Fruit fly (Drosophila melanogaster) whole organism, embryonic: ENCODE measurements around the gene TfIIA-S.
A peak's percentile ranks its signal among the peaks of the same experiment; 100 is the strongest.

Experiments
- Bdp1 ChIP-seq: fragments of 200-800 bp; sonication (Bioruptor generic); optimal IDR thresholded peaks from 3 replicates; lab custom pipeline; 2016; ENCODE audit warnings: missing biosample characterization, missing genetic modification characterization
- Blimp-1 ChIP-seq: fragments of 200-800 bp; sonication (Bioruptor generic); optimal IDR thresholded peaks from 3 replicates; lab custom pipeline; 2018; ENCODE audit warnings: missing biosample characterization, missing genetic modification characterization, mild to moderate bottlenecking, moderate library complexity, missing genetic modification reagents
- BtbVII ChIP-seq: fragments of 200-800 bp; sonication (Bioruptor generic); optimal IDR thresholded peaks from 3 replicates; lab custom pipeline; 2017; ENCODE audit warnings: missing biosample characterization, mild to moderate bottlenecking, missing genetic modification characterization
- CG11456 ChIP-seq: fragments of 200-800 bp; sonication (Bioruptor generic); IDR thresholded peaks from 3 replicates; pipeline ENCODE4 v1.3.6; 2022; ENCODE audit warnings: missing biosample characterization, missing genetic modification characterization
- CG14014 ChIP-seq: fragments of 200-800 bp; sonication (Bioruptor generic); IDR thresholded peaks from 2 replicates; pipeline ENCODE4 v1.3.6; 2022; ENCODE audit warnings: missing biosample characterization, missing genetic modification characterization
- CG14441 ChIP-seq: fragments of 200-800 bp; sonication (Bioruptor generic); IDR thresholded peaks from 2 replicates; pipeline ENCODE4 v1.3.6; 2022; ENCODE audit warnings: missing biosample characterization, missing genetic modification characterization
- CG15696 ChIP-seq: fragments of 200-800 bp; sonication (Bioruptor generic); optimal IDR thresholded peaks from 2 replicates; lab custom pipeline; 2019; ENCODE audit warnings: missing biosample characterization, mild to moderate bottlenecking, missing genetic modification characterization, moderate library complexity
- CG16813 ChIP-seq: fragments of 200-800 bp; sonication (Bioruptor generic); IDR thresholded peaks from 3 replicates; pipeline ENCODE4 v1.3.6; 2022; ENCODE audit warnings: missing biosample characterization, missing genetic modification characterization; ENCODE audit not compliant: partially characterized antibody
- CG17912 ChIP-seq: fragments of 200-800 bp; sonication (Bioruptor generic); optimal IDR thresholded peaks from 2 replicates; lab custom pipeline; 2018; ENCODE audit warnings: missing biosample characterization, mild to moderate bottlenecking, missing genetic modification characterization
- CG1792 ChIP-seq: fragments of 200-800 bp; sonication (Bioruptor generic); optimal IDR thresholded peaks from 2 replicates; lab custom pipeline; 2016; ENCODE audit warnings: missing biosample characterization, missing genetic modification characterization
- CG2116 ChIP-seq: fragments of 200-800 bp; sonication (Bioruptor generic); optimal IDR thresholded peaks from 3 replicates; lab custom pipeline; 2018; ENCODE audit warnings: missing biosample characterization, mild to moderate bottlenecking, missing genetic modification characterization
- CG2199 ChIP-seq: fragments of 200-800 bp; sonication (Bioruptor generic); IDR thresholded peaks from 3 replicates; pipeline ENCODE4 v1.3.6; 2022; ENCODE audit warnings: missing biosample characterization, missing genetic modification characterization
- CG2678 ChIP-seq: fragments of 200-800 bp; sonication (Bioruptor generic); optimal IDR thresholded peaks from 3 replicates; lab custom pipeline; 2019; ENCODE audit warnings: missing biosample characterization, mild to moderate bottlenecking, missing genetic modification characterization, moderate library complexity
- CG2712 ChIP-seq: fragments of 200-800 bp; optimal IDR thresholded peaks from 3 replicates; lab custom pipeline; 2019; ENCODE audit warnings: missing biosample characterization, mild to moderate bottlenecking, missing genetic modification characterization, moderate library complexity
- CG34224 ChIP-seq: fragments of 200-800 bp; sonication (Bioruptor generic); IDR thresholded peaks from 3 replicates; pipeline ENCODE4 v1.3.6; 2022; ENCODE audit warnings: missing biosample characterization, missing genetic modification characterization; ENCODE audit not compliant: partially characterized antibody
- CG4404 ChIP-seq: fragments of 200-800 bp; sonication (Bioruptor generic); IDR thresholded peaks from 2 replicates; pipeline ENCODE4 v1.3.6; 2022; ENCODE audit warnings: missing biosample characterization, missing genetic modification characterization
- CG7271 ChIP-seq: fragments of 200-800 bp; sonication (Bioruptor generic); optimal IDR thresholded peaks from 2 replicates; lab custom pipeline; 2018; ENCODE audit warnings: missing biosample characterization, mild to moderate bottlenecking, missing genetic modification characterization, moderate library complexity
- CG8478 ChIP-seq: fragments of >200 bp; optimal IDR thresholded peaks from 2 replicates; lab custom pipeline; 2018
- CG9797 ChIP-seq: fragments of 200-800 bp; sonication (Bioruptor generic); optimal IDR thresholded peaks from 3 replicates; lab custom pipeline; 2018; ENCODE audit warnings: missing biosample characterization, mild to moderate bottlenecking, missing genetic modification characterization
- Chrac-16 ChIP-seq: fragments of 200-800 bp; sonication (Bioruptor generic); optimal IDR thresholded peaks from 3 replicates; lab custom pipeline; 2016; ENCODE audit warnings: missing biosample characterization, missing genetic modification characterization
- Eip74EF ChIP-seq, 2 experiments: fragments of 200-800 bp in 1 of 2; fragments of >200 bp in 1 of 2; sonication (Bioruptor generic) in 1 of 2; optimal IDR thresholded peaks; 2 replicates each; lab custom pipeline; 2017 to 2019; ENCODE audit warnings: missing biosample characterization in 2 of 2, missing genetic modification characterization in 2 of 2, mild to moderate bottlenecking in 1 of 2, moderate library complexity in 1 of 2
- Gsc ChIP-seq: fragments of 200-800 bp; sonication (Bioruptor generic); IDR thresholded peaks from 2 replicates; pipeline ENCODE4 v1.3.6; 2022; ENCODE audit warnings: missing biosample characterization, missing genetic modification characterization
- Jarid2 ChIP-seq: fragments of 200-800 bp; sonication (Bioruptor generic); optimal IDR thresholded peaks from 3 replicates; lab custom pipeline; 2017; ENCODE audit warnings: mild to moderate bottlenecking, missing biosample characterization, missing genetic modification reagents, missing genetic modification characterization
- Myb ChIP-seq: fragments of 200-800 bp; sonication (Bioruptor generic); optimal IDR thresholded peaks from 2 replicates; lab custom pipeline; 2016; ENCODE audit warnings: missing biosample characterization, missing genetic modification characterization
- PHDP ChIP-seq: fragments of 200-800 bp; sonication (Bioruptor generic); optimal IDR thresholded peaks from 3 replicates; lab custom pipeline; 2018; ENCODE audit warnings: missing biosample characterization, mild to moderate bottlenecking, missing genetic modification characterization, moderate library complexity
- Rfx ChIP-seq: fragments of 200-800 bp; sonication (Bioruptor generic); IDR thresholded peaks from 2 replicates; pipeline ENCODE4 v1.3.6; 2022; ENCODE audit warnings: missing biosample characterization, missing genetic modification characterization
- Side ChIP-seq: fragments of 200-800 bp; sonication (Bioruptor generic); optimal IDR thresholded peaks from 2 replicates; lab custom pipeline; 2016; ENCODE audit warnings: missing biosample characterization, missing genetic modification characterization
- Sin3A ChIP-seq: fragments of >200 bp; optimal IDR thresholded peaks from 2 replicates; lab custom pipeline; 2018
- Sox102F ChIP-seq: fragments of 200-800 bp; sonication (Bioruptor generic); optimal IDR thresholded peaks from 2 replicates; lab custom pipeline; 2018; ENCODE audit warnings: missing biosample characterization, mild to moderate bottlenecking, missing genetic modification characterization, moderate library complexity
- Taf1 ChIP-seq: fragments of 200-800 bp; sonication (Bioruptor generic); IDR thresholded peaks from 2 replicates; pipeline ENCODE4 v1.3.6; 2022; ENCODE audit warnings: missing biosample characterization, missing genetic modification characterization
- Xrp1 ChIP-seq: fragments of 200-800 bp; sonication (Bioruptor generic); IDR thresholded peaks from 2 replicates; pipeline ENCODE4 v1.3.6; 2022; ENCODE audit warnings: missing biosample characterization, missing genetic modification characterization
- ato ChIP-seq: fragments of 200-800 bp; sonication (Bioruptor generic); IDR thresholded peaks from 2 replicates; pipeline ENCODE4 v1.3.6; 2022; ENCODE audit warnings: missing biosample characterization, missing genetic modification characterization; ENCODE audit not compliant: partially characterized antibody
- dysf ChIP-seq: fragments of 200-800 bp; sonication (Bioruptor generic); IDR thresholded peaks from 3 replicates; pipeline ENCODE4 v1.3.6; 2022; ENCODE audit warnings: missing biosample characterization, missing genetic modification characterization
- ems ChIP-seq: fragments of 200-800 bp; sonication (Bioruptor generic); optimal IDR thresholded peaks from 3 replicates; lab custom pipeline; 2016; ENCODE audit warnings: missing biosample characterization, missing genetic modification characterization
- esg ChIP-seq: fragments of 200-800 bp; sonication (Bioruptor generic); conservative IDR thresholded peaks from 2 replicates; pipeline ENCODE4 v1.3.6; 2022; ENCODE audit warnings: missing biosample characterization, missing genetic modification characterization
- fd3F ChIP-seq: fragments of 200-800 bp; sonication (Bioruptor generic); optimal IDR thresholded peaks from 2 replicates; lab custom pipeline; 2018; ENCODE audit warnings: missing biosample characterization, mild to moderate bottlenecking, missing genetic modification characterization, moderate library complexity
- gce ChIP-seq: fragments of 200-800 bp; sonication (Bioruptor generic); IDR thresholded peaks from 3 replicates; pipeline ENCODE4 v1.3.6; 2022; ENCODE audit warnings: missing biosample characterization, missing genetic modification characterization
- hkb ChIP-seq, 2 experiments: fragments of 200-800 bp in 1 of 2; fragments of >200 bp in 1 of 2; sonication (Bioruptor generic) in 1 of 2; IDR thresholded peaks in 1 of 2; optimal IDR thresholded peaks in 1 of 2; 2 replicates each; pipeline versions ENCODE4 v1.3.6 to Lab custom; 2017 to 2022; ENCODE audit warnings: missing biosample characterization in 1 of 2, missing genetic modification characterization in 1 of 2
- lab ChIP-seq: fragments of 200-800 bp; sonication (Bioruptor generic); optimal IDR thresholded peaks from 3 replicates; lab custom pipeline; 2017; ENCODE audit warnings: missing biosample characterization, missing genetic modification characterization, mild to moderate bottlenecking, moderate library complexity, missing genetic modification reagents
- lbe ChIP-seq: fragments of 200-800 bp; sonication (Bioruptor generic); optimal IDR thresholded peaks from 2 replicates; lab custom pipeline; 2016; ENCODE audit warnings: missing biosample characterization, mild to moderate bottlenecking, missing genetic modification characterization
- pros ChIP-seq: fragments of 200-800 bp; sonication (Bioruptor generic); optimal IDR thresholded peaks from 3 replicates; lab custom pipeline; 2019; ENCODE audit warnings: missing biosample characterization, mild to moderate bottlenecking, missing genetic modification characterization, moderate library complexity
- repo ChIP-seq: fragments of 200-800 bp; sonication (Bioruptor generic); optimal IDR thresholded peaks from 2 replicates; lab custom pipeline; 2016; ENCODE audit warnings: missing biosample characterization, missing genetic modification characterization
- row ChIP-seq: fragments of 200-800 bp; sonication (Bioruptor generic); IDR thresholded peaks from 3 replicates; pipeline ENCODE4 v1.3.6; 2022; ENCODE audit warnings: missing biosample characterization, missing genetic modification characterization
- sens ChIP-seq: fragments of 200-800 bp; sonication (Bioruptor generic); peaks from one replicate; lab custom pipeline; 2016; ENCODE audit warnings: missing biosample characterization, missing genetic modification characterization
- seq ChIP-seq: fragments of 200-800 bp; sonication (Bioruptor generic); IDR thresholded peaks from 2 replicates; pipeline ENCODE4 v1.3.6; 2022; ENCODE audit warnings: missing biosample characterization, missing genetic modification characterization
- sna ChIP-seq: fragments of 200-800 bp; sonication (Bioruptor generic); IDR thresholded peaks from 2 replicates; pipeline ENCODE4 v1.3.6; 2022; ENCODE audit warnings: missing biosample characterization, missing genetic modification characterization; ENCODE audit not compliant: partially characterized antibody
- sob ChIP-seq: fragments of 200-800 bp; sonication (Bioruptor generic); IDR thresholded peaks from 2 replicates; pipeline ENCODE4 v1.3.6; 2022; ENCODE audit warnings: missing biosample characterization, missing genetic modification characterization
- stc ChIP-seq: fragments of 200-800 bp; sonication (Bioruptor generic); IDR thresholded peaks from 2 replicates; pipeline ENCODE4 v1.3.6; 2022; ENCODE audit warnings: missing biosample characterization, missing genetic modification characterization
- tio ChIP-seq: fragments of 200-800 bp; sonication (Bioruptor generic); optimal IDR thresholded peaks from 2 replicates; lab custom pipeline; 2017; ENCODE audit warnings: missing biosample characterization, missing genetic modification characterization, inconsistent platforms
- vfl ChIP-seq: fragments of 200-800 bp; sonication (Bioruptor generic); optimal IDR thresholded peaks from 2 replicates; lab custom pipeline; 2016; ENCODE audit warnings: missing biosample characterization, missing genetic modification characterization

The TfIIA-S gene

dm6 chr3R:23915042-23915428 is 24.2 kb upstream of the TfIIA-S start (continued):
- TF ChIP-seq Rfx (GFP tag; lab: Robert Waterston, UW), result peak; percentile 57
- TF ChIP-seq Chrac-16 (GFP tag; lab: Kevin White, UChicago), result no peak
- TF ChIP-seq sens (GFP tag; lab: Kevin White, UChicago), result peak; percentile 57
- peak; percentile 64; the same call in 1 of the 2 replicates for TF ChIP-seq Xrp1
- TF ChIP-seq stc (GFP tag; lab: Robert Waterston, UW), result no peak
- peak; percentile 35 for TF ChIP-seq Blimp-1 (GFP tag; lab: Kevin White, UChicago)
- peak; percentile 5 for TF ChIP-seq PHDP (tag; lab: Kevin White, UChicago)
- TF ChIP-seq CG9797, result no peak
- TF ChIP-seq Gsc (GFP tag; lab: Robert Waterston, UW), result no peak
- TF ChIP-seq CG14441, result peak; percentile 51
- peak; percentile 93 for TF ChIP-seq lbe (GFP tag; lab: Kevin White, UChicago)
- no peak for TF ChIP-seq Sin3A (lab: Kevin White, UChicago)
- TF ChIP-seq CG4404, result no peak
- no peak for TF ChIP-seq Bdp1 (GFP tag; lab: Kevin White, UChicago)
- no peak for TF ChIP-seq CG7271
- no peak for TF ChIP-seq sna (GFP tag; lab: Robert Waterston, UW)
- TF ChIP-seq fd3F, result no peak
- TF ChIP-seq CG2199 (GFP tag; lab: Robert Waterston, UW), result no peak
- peak; percentile 52; the same call in 2 of the 3 replicates for TF ChIP-seq row (GFP tag; lab: Robert Waterston, UW)
- peak; percentile 50 for TF ChIP-seq lab (GFP tag; lab: Kevin White, UChicago)
- no peak for TF ChIP-seq CG17912
- no peak for TF ChIP-seq gce (GFP tag; lab: Robert Waterston, UW)
- TF ChIP-seq CG2116 (GFP tag; lab: Kevin White, UChicago), result no peak
- no peak for TF ChIP-seq hkb (optimal IDR thresholded peaks at IDR 0.05; lab: Kevin White, UChicago)
- peak; percentile 53 for TF ChIP-seq hkb (GFP tag; IDR thresholded peaks at IDR 0.05; lab: Robert Waterston, UW)
- 0 out of 2 replicates have a peak, but pooled peaks have one; percentile 27 for TF ChIP-seq Taf1 (GFP tag; lab: Robert Waterston, UW)
- TF ChIP-seq dysf (GFP tag; lab: Robert Waterston, UW), result peak; percentile 36; the same call in 2 of the 3 replicates
- TF ChIP-seq CG1792 (GFP tag; lab: Kevin White, UChicago), result no peak
- 0 out of 3 replicates have a peak, but pooled peaks have one; percentile 33 for TF ChIP-seq CG11456
- TF ChIP-seq CG15696 (tag; lab: Kevin White, UChicago), result no peak
- peak; percentile 47 for TF ChIP-seq CG2712 (tag; lab: Kevin White, UChicago)
- TF ChIP-seq tio (GFP tag; lab: Kevin White, UChicago), result peak; percentile 27
- no peak for TF ChIP-seq Side (GFP tag; lab: Kevin White, UChicago)
- TF ChIP-seq CG8478 (lab: Kevin White, UChicago), result no peak
- peak; percentile 49 for TF ChIP-seq Sox102F (GFP tag; lab: Kevin White, UChicago)
- TF ChIP-seq repo (GFP tag; lab: Kevin White, UChicago), result no peak
- no peak for TF ChIP-seq vfl
- TF ChIP-seq CG2678 (tag; lab: Kevin White, UChicago), result peak; percentile 53
- TF ChIP-seq Myb, result no peak
- no peak for TF ChIP-seq Eip74EF (GFP tag; optimal IDR thresholded peaks at IDR 0.05; lab: Kevin White, UChicago)
- TF ChIP-seq ems (GFP tag; lab: Kevin White, UChicago), result peak; percentile 29
- TF ChIP-seq ato, result no peak
- peak; percentile 39; the same call in 1 of the 2 replicates for TF ChIP-seq esg (GFP tag; lab: Robert Waterston, UW)
- no peak for TF ChIP-seq BtbVII (GFP tag; lab: Kevin White, UChicago)
- TF ChIP-seq CG34224 (GFP tag; lab: Robert Waterston, UW), result no peak
- no peak for TF ChIP-seq pros
- TF ChIP-seq CG14014 (GFP tag; lab: Robert Waterston, UW), result peak; percentile 71
- TF ChIP-seq CG16813, result no peak
- TF ChIP-seq Jarid2 (GFP tag; lab: Kevin White, UChicago), result no peak
- TF ChIP-seq seq (GFP tag; lab: Robert Waterston, UW), result no peak
- peak; percentile 60; the same call in 1 of the 2 replicates for TF ChIP-seq sob
